Worm (Caenorhabditis elegans): ENCODE data around the gene T19C3.6.

The T19C3.6 gene

ce11 chrIII:600316-600932 lies 30.9 kb downstream of the T19C3.6 start, which contains the start of gene lec-6:
Gene lec-6, minus strand, starts transcription at chrIII:600366.
- TF ChIP-seq fos-1 (tag; optimal IDR thresholded peaks at IDR 0.05) (peak; percentile 85), ztf-11 (tag; optimal IDR thresholded peaks at IDR 0.05) (no peak), nhr-77 (tag; optimal IDR thresholded peaks at IDR 0.05) (peak; percentile 48), hmg-11 (tag; optimal IDR thresholded peaks at IDR 0.05) (no peak), elt-2 (tag; optimal IDR thresholded peaks at IDR 0.05) (peak; percentile 99), nhr-12 (tag; optimal IDR thresholded peaks at IDR 0.05) (no peak), ceh-16 (tag; optimal IDR thresholded peaks at IDR 0.05) (no peak), pqm-1 (tag; optimal IDR thresholded peaks at IDR 0.05) (peak; percentile 97), jun-1 (tag; optimal IDR thresholded peaks at IDR 0.05) (peak; percentile 90), skn-1 (tag; optimal IDR thresholded peaks at IDR 0.05) (peak; percentile 56), tbx-2 (tag; optimal IDR thresholded peaks at IDR 0.05) (no peak), mdl-1 (tag; optimal IDR thresholded peaks at IDR 0.05) (no peak), nhr-23 (tag; optimal IDR thresholded peaks at IDR 0.05) (no peak), ama-1 (optimal IDR thresholded peaks at IDR 0.05) (peak; percentile 10), fkh-10 (GFP tag; optimal IDR thresholded peaks at IDR 0.05) (no peak), pha-4 (tag; optimal IDR thresholded peaks at IDR 0.05) (peak; percentile 97), nhr-43 (tag; optimal IDR thresholded peaks at IDR 0.05; ENCODE audit: poor library complexity, severe bottlenecking) (no peak)

- TF ChIP-seq ztf-11 (tag; optimal IDR thresholded peaks at IDR 0.05), result no peak
- TF ChIP-seq elt-2 (tag; optimal IDR thresholded peaks at IDR 0.05), result peak; percentile 46
- TF ChIP-seq pqm-1 (tag; optimal IDR thresholded peaks at IDR 0.05), result peak; percentile 12
- no peak for TF ChIP-seq fos-1 (tag; optimal IDR thresholded peaks at IDR 0.05)
- TF ChIP-seq pha-4 (tag; optimal IDR thresholded peaks at IDR 0.05), result no peak
- peak; percentile 14 for TF ChIP-seq jun-1 (tag; optimal IDR thresholded peaks at IDR 0.05)
- TF ChIP-seq nhr-11 (tag; optimal IDR thresholded peaks at IDR 0.05), result no peak
- TF ChIP-seq nhr-43 (tag; optimal IDR thresholded peaks at IDR 0.05; ENCODE audit: poor library complexity, severe bottlenecking), result no peak
- no peak for TF ChIP-seq nhr-12 (tag; optimal IDR thresholded peaks at IDR 0.05)
- no peak for TF ChIP-seq ztf-4 (tag; optimal IDR thresholded peaks at IDR 0.05)
- no peak for TF ChIP-seq mml-1 (tag; optimal IDR thresholded peaks at IDR 0.05)
- no peak for TF ChIP-seq nhr-67 (tag; optimal IDR thresholded peaks at IDR 0.05)
- no peak for TF ChIP-seq hmg-11 (tag; optimal IDR thresholded peaks at IDR 0.05)
- no peak for TF ChIP-seq ama-1 (optimal IDR thresholded peaks at IDR 0.05)
Observed at ce11 chrIII:599279-599678, 32.0 kb downstream of the T19C3.6 start.

- TF ChIP-seq mdl-1 (tag; optimal IDR thresholded peaks at IDR 0.05), result no peak
- no peak for TF ChIP-seq nhr-23 (tag; optimal IDR thresholded peaks at IDR 0.05)
- no peak for TF ChIP-seq daf-12 (tag; optimal IDR thresholded peaks at IDR 0.05)
- TF ChIP-seq nhr-11 (tag; optimal IDR thresholded peaks at IDR 0.05), result no peak
- TF ChIP-seq unc-62 (GFP tag; optimal IDR thresholded peaks at IDR 0.05), result no peak
Observed at ce11 chrIII:598687-599086, 32.6 kb downstream of the T19C3.6 start, which contains the start of gene Y55B1AR.2. Gene Y55B1AR.2, minus strand, starts transcription at chrIII:598787.

- TF ChIP-seq aly-2 (tag; optimal IDR thresholded peaks at IDR 0.05), result no peak
- TF ChIP-seq nhr-67 (tag; optimal IDR thresholded peaks at IDR 0.05), result no peak
- no peak for TF ChIP-seq jun-1 (tag; optimal IDR thresholded peaks at IDR 0.05)
- TF ChIP-seq nhr-12 (tag; optimal IDR thresholded peaks at IDR 0.05), result no peak
- peak; percentile 15 for TF ChIP-seq pqm-1 (tag; optimal IDR thresholded peaks at IDR 0.05)
- no peak for TF ChIP-seq nhr-237 (tag; optimal IDR thresholded peaks at IDR 0.05)
- TF ChIP-seq nhr-25 (tag; optimal IDR thresholded peaks at IDR 0.05), result peak; percentile 38
- no peak for TF ChIP-seq ztf-11 (tag; optimal IDR thresholded peaks at IDR 0.05)
- no peak for TF ChIP-seq zag-1 (tag; optimal IDR thresholded peaks at IDR 0.05)
- no peak for TF ChIP-seq R02D3.7 (tag; optimal IDR thresholded peaks at IDR 0.05)
- no peak for TF ChIP-seq elt-3 (tag; optimal IDR thresholded peaks at IDR 0.05)
- TF ChIP-seq egl-27 (tag; optimal IDR thresholded peaks at IDR 0.05), result no peak
- TF ChIP-seq fkh-10 (GFP tag; optimal IDR thresholded peaks at IDR 0.05), result peak; percentile 81
- no peak for TF ChIP-seq nhr-11 (tag; optimal IDR thresholded peaks at IDR 0.05)
- TF ChIP-seq nhr-76 (tag; optimal IDR thresholded peaks at IDR 0.05), result no peak
- peak; percentile 58 for TF ChIP-seq pha-4 (tag; optimal IDR thresholded peaks at IDR 0.05)
- TF ChIP-seq ceh-28 (tag; optimal IDR thresholded peaks at IDR 0.05), result peak; percentile 84
- no peak for TF ChIP-seq nhr-77 (tag; optimal IDR thresholded peaks at IDR 0.05)
- no peak for TF ChIP-seq tbx-2 (tag; optimal IDR thresholded peaks at IDR 0.05)
- no peak for TF ChIP-seq fkh-2 (tag; optimal IDR thresholded peaks at IDR 0.05)
- TF ChIP-seq egl-5 (tag; optimal IDR thresholded peaks at IDR 0.05), result no peak
- peak; percentile 44 for TF ChIP-seq lin-15B (tag; optimal IDR thresholded peaks at IDR 0.05)
- TF ChIP-seq skn-1 (tag; optimal IDR thresholded peaks at IDR 0.05), result no peak
- peak; percentile 67 for TF ChIP-seq lin-39 (tag; optimal IDR thresholded peaks at IDR 0.05)
- no peak for TF ChIP-seq unc-62 (GFP tag; optimal IDR thresholded peaks at IDR 0.05)
- TF ChIP-seq ceh-9 (tag; optimal IDR thresholded peaks at IDR 0.05), result no peak
- TF ChIP-seq nhr-43 (tag; optimal IDR thresholded peaks at IDR 0.05; ENCODE audit: poor library complexity, severe bottlenecking), result no peak
- TF ChIP-seq nhr-28 (tag; optimal IDR thresholded peaks at IDR 0.05), result no peak
- TF ChIP-seq ceh-82 (tag; optimal IDR thresholded peaks at IDR 0.05), result no peak
- TF ChIP-seq ama-1 (optimal IDR thresholded peaks at IDR 0.05), result no peak
- no peak for TF ChIP-seq fos-1 (tag; optimal IDR thresholded peaks at IDR 0.05)
- no peak for TF ChIP-seq elt-2 (tag; optimal IDR thresholded peaks at IDR 0.05)
- no peak for TF ChIP-seq ztf-4 (tag; optimal IDR thresholded peaks at IDR 0.05)
- no peak for TF ChIP-seq ZK546.5 (tag; optimal IDR thresholded peaks at IDR 0.05)
- TF ChIP-seq elt-1 (tag; optimal IDR thresholded peaks at IDR 0.05), result no peak
- no peak for TF ChIP-seq unc-39 (tag; optimal IDR thresholded peaks at IDR 0.05)
- TF ChIP-seq sea-2 (GFP tag; optimal IDR thresholded peaks at IDR 0.05), result no peak
Observed at ce11 chrIII:598168-598567, 33.2 kb downstream of the T19C3.6 start.

Data from whole organism, L3 larva.